Fruit fly (Drosophila melanogaster) S2 (cell line): ENCODE results near the gene CG11454.

Source experiments
- CG8478 ChIP-seq: fragments of >200 bp; optimal IDR thresholded peaks from 2 replicates; lab custom pipeline; 2018
- CTCF ChIP-seq, 2 experiments: fragments of >200 bp; optimal IDR thresholded peaks; 2 replicates each; lab custom pipeline; 2018

dm6 chr2L:155994-156393 lies 12.9 kb downstream of the CG11454 start, which contains the start of gene CG3436:
- TF ChIP-seq CTCF (optimal IDR thresholded peaks at IDR 0.05; lab: Kevin White, UChicago) (no peak), CG8478 (lab: Kevin White, UChicago) (no peak)
